Worm (Caenorhabditis elegans): Measurements from ENCODE around the gene irld-22.

Gene irld-22

ce11 chrV:3874102-3874744, 25.8 kb downstream of the irld-22 start, which contains the start of gene nhr-158 (continued):
- TF ChIP-seq nhr-19 (GFP tag; conservative IDR thresholded peaks at IDR 0.05) (no peak), unc-98 (GFP tag; IDR thresholded peaks at IDR 0.05) (no peak), C16A3.4 (tag; optimal IDR thresholded peaks at IDR 0.05) (no peak), irx-1 (tag; optimal IDR thresholded peaks at IDR 0.05) (no peak), sptf-1 (tag; optimal IDR thresholded peaks at IDR 0.05) (no peak), egl-13 (tag; optimal IDR thresholded peaks at IDR 0.05) (no peak)

DNA sequence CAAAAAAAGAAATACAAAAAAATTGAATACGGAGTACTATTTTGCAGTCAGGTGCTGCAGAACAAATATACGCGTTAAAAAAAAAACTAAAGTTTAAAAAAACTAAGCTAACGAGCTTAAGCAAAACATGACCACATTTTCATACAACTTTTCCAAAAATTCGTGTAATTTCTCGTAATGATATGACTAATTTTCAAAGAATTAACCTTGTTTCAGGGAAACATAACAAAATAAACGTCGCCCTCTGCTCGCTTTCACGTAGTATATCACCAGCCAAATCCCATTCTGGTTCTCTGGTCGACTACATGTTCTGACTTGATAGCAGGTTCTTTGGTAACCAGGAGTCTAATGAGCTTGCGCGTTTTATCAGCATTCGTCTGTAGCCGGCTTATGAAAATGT, 29.6 kb downstream of the irld-22 start:
- no peak for TF ChIP-seq rnt-1 (tag; optimal IDR thresholded peaks at IDR 0.05)
- TF ChIP-seq unc-30 (tag; optimal IDR thresholded peaks at IDR 0.05) = no peak
- TF ChIP-seq zip-4 (GFP tag; optimal IDR thresholded peaks at IDR 0.05) = no peak
- no peak for TF ChIP-seq C04F5.9 (tag; optimal IDR thresholded peaks at IDR 0.05)
- TF ChIP-seq xbp-1 (tag; optimal IDR thresholded peaks at IDR 0.05) = peak; percentile 18
- no peak for TF ChIP-seq nhr-237 (tag; optimal IDR thresholded peaks at IDR 0.05)
- TF ChIP-seq snpc-4 (tag; optimal IDR thresholded peaks at IDR 0.05) = no peak
- TF ChIP-seq nhr-47 (tag; optimal IDR thresholded peaks at IDR 0.05) = peak; percentile 90
- no peak for TF ChIP-seq nhr-90 (tag; optimal IDR thresholded peaks at IDR 0.05; ENCODE audit: poor library complexity)
- peak; percentile 22 for TF ChIP-seq irx-1 (tag; optimal IDR thresholded peaks at IDR 0.05)
- TF ChIP-seq ceh-88 (GFP tag; IDR thresholded peaks at IDR 0.05) = no peak
- no peak for TF ChIP-seq C16A3.4 (tag; optimal IDR thresholded peaks at IDR 0.05)
- no peak for TF ChIP-seq tlp-1 (tag; optimal IDR thresholded peaks at IDR 0.05)
- no peak for TF ChIP-seq efl-1 (optimal IDR thresholded peaks at IDR 0.05)
- TF ChIP-seq efl-1 (GFP tag; optimal IDR thresholded peaks at IDR 0.05 in 1 of 2) = no peak
- TF ChIP-seq fkh-4 (tag; optimal IDR thresholded peaks at IDR 0.05; ENCODE audit: borderline replicate concordance) = peak; percentile 18
- no peak for TF ChIP-seq egl-27 (tag; optimal IDR thresholded peaks at IDR 0.05)
- TF ChIP-seq ceh-8 (GFP tag; optimal IDR thresholded peaks at IDR 0.05) = peak; percentile 10
- TF ChIP-seq hlh-17 (GFP tag; optimal IDR thresholded peaks at IDR 0.05; ENCODE audit: borderline replicate concordance) = no peak
- TF ChIP-seq nhr-71 (tag; optimal IDR thresholded peaks at IDR 0.05) = peak; percentile 91
- peak; percentile 65 for TF ChIP-seq hlh-4 (tag; optimal IDR thresholded peaks at IDR 0.05)
- no peak for TF ChIP-seq lin-13 (GFP tag; optimal IDR thresholded peaks at IDR 0.05)
- peak; percentile 70 for TF ChIP-seq fos-1 (tag; optimal IDR thresholded peaks at IDR 0.05)
- TF ChIP-seq alr-1 (tag; optimal IDR thresholded peaks at IDR 0.05; ENCODE audit: borderline replicate concordance) = no peak
- TF ChIP-seq blmp-1 (tag; optimal IDR thresholded peaks at IDR 0.05) = no peak
- no peak for TF ChIP-seq ets-5 (GFP tag; IDR thresholded peaks at IDR 0.05)
- TF ChIP-seq ama-1 (optimal IDR thresholded peaks at IDR 0.05) = no peak
- no peak for TF ChIP-seq unc-98 (GFP tag; IDR thresholded peaks at IDR 0.05)
- peak; percentile 89 for TF ChIP-seq sox-4 (tag; optimal IDR thresholded peaks at IDR 0.05)
- TF ChIP-seq nhr-85 (tag) = no peak
- no peak for TF ChIP-seq nhr-84 (tag; optimal IDR thresholded peaks at IDR 0.05)
- TF ChIP-seq C34B4.2 (tag; optimal IDR thresholded peaks at IDR 0.05) = no peak
- no peak for TF ChIP-seq zag-1 (tag; optimal IDR thresholded peaks at IDR 0.05)
- peak; percentile 72 for TF ChIP-seq pax-3 (tag; optimal IDR thresholded peaks at IDR 0.05)
- TF ChIP-seq ztf-4 (tag; optimal IDR thresholded peaks at IDR 0.05) = peak; percentile 63
- peak; percentile 62 for TF ChIP-seq nhr-20 (tag; optimal IDR thresholded peaks at IDR 0.05)
- no peak for TF ChIP-seq unc-130 (tag; optimal IDR thresholded peaks at IDR 0.05)
- no peak for TF ChIP-seq nhr-76 (tag; optimal IDR thresholded peaks at IDR 0.05)
- peak in 1 of 2 experiments; percentile 53 for TF ChIP-seq lsy-2 (tag; optimal IDR thresholded peaks at IDR 0.05)
- no peak for TF ChIP-seq ceh-63 (GFP tag; optimal IDR thresholded peaks at IDR 0.05)
- no peak for TF ChIP-seq unc-62 (GFP tag; optimal IDR thresholded peaks at IDR 0.05)
- TF ChIP-seq swsn-7 (tag; optimal IDR thresholded peaks at IDR 0.05) = peak; percentile 63
- TF ChIP-seq mep-1 (tag; optimal IDR thresholded peaks at IDR 0.05) = peak; percentile 8
- TF ChIP-seq vab-15 (tag; optimal IDR thresholded peaks at IDR 0.05) = no peak
- TF ChIP-seq dsc-1 (tag; optimal IDR thresholded peaks at IDR 0.05) = peak; percentile 98
- TF ChIP-seq mef-2 (tag; optimal IDR thresholded peaks at IDR 0.05) = peak; percentile 48
- peak; percentile 37 for TF ChIP-seq lin-14 (GFP tag; optimal IDR thresholded peaks at IDR 0.05)
- no peak for TF ChIP-seq lir-3 (tag; optimal IDR thresholded peaks at IDR 0.05; ENCODE audit: poor library complexity)
